Fruit fly (Drosophila melanogaster): Measurements from ENCODE around the gene Cp15.

- TF ChIP-seq Sox102F (GFP tag; optimal IDR thresholded peaks at IDR 0.05) (no peak), CG9139 (GFP tag; optimal IDR thresholded peaks at IDR 0.05) (no peak), dac (GFP tag; optimal IDR thresholded peaks at IDR 0.05) (peak; percentile 38), Lpt (GFP tag; optimal IDR thresholded peaks at IDR 0.05) (peak; percentile 56), salr (GFP tag; optimal IDR thresholded peaks at IDR 0.05) (no peak), Blimp-1 (GFP tag; optimal IDR thresholded peaks at IDR 0.05) (no peak), CG31627 (GFP tag; optimal IDR thresholded peaks at IDR 0.05) (no peak), lz (GFP tag; optimal IDR thresholded peaks at IDR 0.05) (no peak), spab (GFP tag; optimal IDR thresholded peaks at IDR 0.05) (no peak), fd85E (GFP tag; optimal IDR thresholded peaks at IDR 0.05) (no peak), CG10631 (GFP tag; optimal IDR thresholded peaks at IDR 0.05) (peak; percentile 14), CG3919 (GFP tag; optimal IDR thresholded peaks at IDR 0.05) (peak; percentile 27), Eip93F (GFP tag; optimal IDR thresholded peaks at IDR 0.05) (no peak)
Measured at dm6 chr3L:8751262-8751661, 23.0 kb downstream of the Cp15 start.
